Worm (Caenorhabditis elegans): ENCODE measurements around the gene oac-50.

Gene oac-50

DNA sequence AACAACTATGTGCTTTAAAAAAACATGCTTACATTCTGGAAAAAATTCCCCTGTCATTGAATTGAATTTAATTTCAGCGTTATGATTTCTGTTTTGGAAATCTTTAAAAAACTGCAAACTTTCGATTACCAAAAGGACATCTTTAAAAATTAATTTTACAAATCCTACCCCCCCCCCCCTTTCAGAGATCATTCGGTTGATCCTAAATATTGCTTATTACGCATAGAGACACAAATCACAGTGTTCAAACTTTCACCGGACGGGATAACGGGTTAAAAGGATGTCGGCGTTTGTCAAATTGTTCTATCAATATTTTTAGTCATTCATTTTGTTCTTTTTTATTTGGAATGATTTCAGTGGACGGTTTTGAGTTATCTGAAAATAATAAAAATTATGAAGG lies 40.1 kb downstream of the oac-50 start, which contains the start of gene C25E10.4:
C25E10.4 (plus strand) TSS at position 301 of the 400 bp plus-strand sequence.
- no peak for TF ChIP-seq lir-3 (tag; optimal IDR thresholded peaks at IDR 0.05)
- TF ChIP-seq ceh-20 (GFP tag; IDR thresholded peaks at IDR 0.05), result no peak
- TF ChIP-seq Y5F2A.4 (GFP tag; optimal IDR thresholded peaks at IDR 0.05), result no peak
- no peak for TF ChIP-seq attf-4 (tag; optimal IDR thresholded peaks at IDR 0.05)
- no peak for TF ChIP-seq gei-8 (GFP tag; optimal IDR thresholded peaks at IDR 0.05)
- peak; percentile 37 for TF ChIP-seq aha-1 (tag)
- no peak for TF ChIP-seq nhr-111 (GFP tag; optimal IDR thresholded peaks at IDR 0.05)
- no peak for TF ChIP-seq php-3 (GFP tag; IDR thresholded peaks at IDR 0.05)

DNA sequence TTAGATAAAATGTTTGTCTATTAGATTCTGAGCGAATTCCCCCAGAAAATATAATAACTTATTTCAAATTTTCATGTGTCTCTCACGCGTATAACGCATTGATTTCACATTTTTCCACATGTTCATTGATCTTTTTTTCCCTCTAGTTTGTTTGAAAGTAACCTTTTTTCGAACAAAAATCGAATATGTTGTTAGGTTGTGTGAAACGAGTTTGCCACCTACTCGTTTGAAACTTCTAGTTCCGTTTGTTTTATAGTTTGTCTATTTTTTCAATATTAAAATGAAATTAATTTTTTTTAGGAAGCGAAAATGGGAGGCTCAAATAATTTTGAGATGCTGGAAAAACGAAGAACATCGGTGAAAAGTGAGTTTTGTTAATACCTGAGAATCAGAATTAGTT lies 43.1 kb downstream of the oac-50 start, which contains the start of gene C25E10.5:
C25E10.5 (plus strand) TSS at position 301 of the 400 bp plus-strand sequence.
- TF ChIP-seq nhr-111 (GFP tag; optimal IDR thresholded peaks at IDR 0.05), result no peak
- no peak for TF ChIP-seq Y105C5A.15 (GFP tag; IDR thresholded peaks at IDR 0.05)

DNA sequence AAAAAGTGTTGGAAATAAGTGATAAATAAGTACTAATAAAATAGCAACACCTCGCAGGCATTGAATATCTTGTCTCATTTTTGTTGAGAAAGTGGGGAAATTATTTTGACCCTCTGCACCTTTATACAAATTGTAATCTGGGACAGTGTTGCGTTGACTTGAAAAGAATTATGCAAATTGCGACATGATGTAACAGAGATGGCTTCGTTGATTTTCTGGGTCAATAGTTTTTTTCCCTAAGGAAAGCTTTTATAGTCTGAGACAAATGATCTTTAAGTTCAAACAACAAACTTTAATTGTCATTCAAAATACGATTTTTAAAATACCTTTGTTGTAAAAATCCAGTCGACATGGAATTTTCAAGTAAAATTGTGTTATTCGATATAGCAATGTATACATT lies 48.6 kb downstream of the oac-50 start, which contains the start of gene bus-1:
bus-1 (minus strand) TSS at position 101 of the 400 bp plus-strand sequence.
- TF ChIP-seq R02D3.7 (tag; optimal IDR thresholded peaks at IDR 0.05) (no peak), php-3 (GFP tag; IDR thresholded peaks at IDR 0.05) (no peak), ztf-7 (tag; optimal IDR thresholded peaks at IDR 0.05) (no peak), unc-39 (tag; optimal IDR thresholded peaks at IDR 0.05) (no peak), sdz-12 (GFP tag; optimal IDR thresholded peaks at IDR 0.05) (no peak), Y75B8A.6 (GFP tag; IDR thresholded peaks at IDR 0.05) (no peak), mdt-29 (GFP tag; IDR thresholded peaks at IDR 0.05) (no peak), unc-62 (GFP tag; optimal IDR thresholded peaks at IDR 0.05 in 1 of 2) (peak in 1 of 2 experiments; percentile 58), unc-62 (tag; optimal IDR thresholded peaks at IDR 0.05) (no peak)

DNA sequence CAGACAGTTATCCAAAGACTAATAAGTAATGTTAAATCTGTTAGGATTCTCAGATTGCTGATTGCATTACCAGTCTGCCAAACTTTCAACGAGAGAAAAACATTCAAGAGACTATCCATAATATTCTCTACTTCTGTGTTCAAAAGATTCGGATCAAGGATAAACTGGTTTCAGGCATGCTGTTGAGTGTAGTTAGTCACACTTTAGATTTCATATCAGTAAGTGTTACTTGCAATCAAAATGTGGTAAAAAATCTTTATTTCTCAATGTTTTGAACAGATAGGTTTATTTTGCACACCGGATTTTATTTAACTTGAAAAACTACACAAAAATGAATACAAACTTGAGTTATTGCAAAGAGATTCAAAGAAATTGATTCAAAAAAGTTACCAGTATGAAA lies 51.3 kb downstream of the oac-50 start, which contains the start of gene oac-41:
oac-41 (minus strand) TSS at position 101 of the 400 bp plus-strand sequence.
- TF ChIP-seq egl-27 (tag; optimal IDR thresholded peaks at IDR 0.05) (no peak), mep-1 (tag; optimal IDR thresholded peaks at IDR 0.05) (no peak), zag-1 (tag; optimal IDR thresholded peaks at IDR 0.05) (no peak), ceh-20 (GFP tag; IDR thresholded peaks at IDR 0.05) (no peak), lin-15B (tag; optimal IDR thresholded peaks at IDR 0.05) (no peak), Y5F2A.4 (GFP tag; optimal IDR thresholded peaks at IDR 0.05) (no peak), nhr-76 (tag; optimal IDR thresholded peaks at IDR 0.05) (no peak), nhr-25 (tag; optimal IDR thresholded peaks at IDR 0.05; ENCODE audit: borderline replicate concordance, insufficient read depth) (no peak), lin-13 (GFP tag; optimal IDR thresholded peaks at IDR 0.05) (no peak)
